Worm (Caenorhabditis elegans): ENCODE results near the gene srd-25.

srd-25 gene

DNA sequence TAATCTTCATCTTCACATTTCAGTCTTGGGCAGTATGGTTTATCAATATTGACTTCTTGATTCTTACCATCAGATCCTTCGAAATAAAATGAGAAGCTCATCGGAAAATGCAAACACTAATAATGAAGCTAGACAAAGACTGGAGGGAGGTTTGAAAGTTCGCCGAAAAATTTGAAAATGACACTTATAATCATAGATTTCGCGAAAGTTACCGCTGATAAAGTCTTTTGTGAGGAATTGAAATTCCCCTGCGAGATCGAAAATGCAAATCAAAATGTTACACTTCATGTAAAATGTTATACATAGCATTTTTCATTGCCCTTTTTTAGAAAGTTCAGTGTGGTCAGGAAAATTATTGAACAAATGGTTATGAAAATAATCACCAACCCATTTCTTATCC lies 33.6 kb upstream of the srd-25 start, which contains the start of gene C50E3.7:
TSS of gene C50E3.7 (minus strand) at position 101 of the 400 bp plus-strand sequence.
- TF ChIP-seq nhr-47 (tag; optimal IDR thresholded peaks at IDR 0.05) (no peak), zag-1 (tag; optimal IDR thresholded peaks at IDR 0.05) (no peak), nhr-71 (tag; optimal IDR thresholded peaks at IDR 0.05) (no peak), pax-3 (tag; optimal IDR thresholded peaks at IDR 0.05) (no peak), ceh-82 (tag; optimal IDR thresholded peaks at IDR 0.05) (no peak), efl-3 (GFP tag; optimal IDR thresholded peaks at IDR 0.05) (no peak), ztf-4 (tag; optimal IDR thresholded peaks at IDR 0.05) (no peak), ceh-88 (GFP tag; IDR thresholded peaks at IDR 0.05) (no peak), grh-1 (GFP tag; IDR thresholded peaks at IDR 0.05) (no peak), snpc-4 (tag; optimal IDR thresholded peaks at IDR 0.05) (no peak), egl-13 (tag; optimal IDR thresholded peaks at IDR 0.05) (no peak), aly-2 (tag; optimal IDR thresholded peaks at IDR 0.05) (no peak), lin-13 (GFP tag; optimal IDR thresholded peaks at IDR 0.05) (no peak), skn-1 (tag; optimal IDR thresholded peaks at IDR 0.05) (no peak)

DNA sequence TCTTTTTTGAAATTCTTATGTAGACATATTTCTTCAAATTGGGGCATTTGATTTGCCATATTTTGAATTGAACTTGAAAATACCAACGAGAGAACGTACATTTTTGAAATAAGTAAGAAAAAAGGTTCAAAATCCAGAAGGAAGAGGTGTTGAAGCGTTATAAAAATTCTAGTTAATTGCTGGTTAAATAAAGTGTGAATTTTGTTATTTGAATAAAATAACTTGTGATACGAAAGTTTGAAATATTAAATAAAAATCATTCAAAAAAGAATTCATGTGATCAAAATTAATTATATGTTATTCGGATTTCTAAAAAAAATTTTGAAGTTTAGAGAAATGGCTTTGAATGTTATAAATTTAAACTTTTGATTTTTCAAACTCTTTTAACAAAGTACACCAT lies 31.7 kb upstream of the srd-25 start, which contains the start of gene C50E3.9:
TSS of gene C50E3.9 (minus strand) at position 101 of the 400 bp plus-strand sequence.
- TF ChIP-seq ama-1 (optimal IDR thresholded peaks at IDR 0.05): no peak
- TF ChIP-seq isw-1 (GFP tag; IDR thresholded peaks at IDR 0.05): no peak
- TF ChIP-seq lin-13 (GFP tag; optimal IDR thresholded peaks at IDR 0.05): no peak
- no peak for TF ChIP-seq lin-35 (GFP tag; optimal IDR thresholded peaks at IDR 0.05)
- TF ChIP-seq nhr-12 (tag; optimal IDR thresholded peaks at IDR 0.05): no peak
- TF ChIP-seq rnt-1 (tag; optimal IDR thresholded peaks at IDR 0.05): no peak
- TF ChIP-seq unc-86 (tag; optimal IDR thresholded peaks at IDR 0.05): no peak
- no peak for TF ChIP-seq zip-4 (GFP tag; optimal IDR thresholded peaks at IDR 0.05)
- no peak for TF ChIP-seq egl-27 (tag; optimal IDR thresholded peaks at IDR 0.05)
- no peak for TF ChIP-seq hpl-2 (GFP tag; optimal IDR thresholded peaks at IDR 0.05)
- no peak for TF ChIP-seq nhr-11 (tag; optimal IDR thresholded peaks at IDR 0.05)
- no peak for TF ChIP-seq vab-15 (tag; optimal IDR thresholded peaks at IDR 0.05)
- TF ChIP-seq unc-30 (tag; optimal IDR thresholded peaks at IDR 0.05): no peak
- no peak for TF ChIP-seq nhr-237 (tag; optimal IDR thresholded peaks at IDR 0.05)
- TF ChIP-seq nhr-47 (tag; optimal IDR thresholded peaks at IDR 0.05): no peak
- no peak for TF ChIP-seq nhr-85 (tag)

- TF ChIP-seq lin-13 (GFP tag; optimal IDR thresholded peaks at IDR 0.05): no peak
- no peak for TF ChIP-seq sox-4 (tag; optimal IDR thresholded peaks at IDR 0.05)
- TF ChIP-seq isw-1 (GFP tag; IDR thresholded peaks at IDR 0.05): no peak
- TF ChIP-seq nhr-84 (tag; optimal IDR thresholded peaks at IDR 0.05): no peak
- TF ChIP-seq hpl-2 (GFP tag; optimal IDR thresholded peaks at IDR 0.05): no peak
- TF ChIP-seq nhr-71 (tag; optimal IDR thresholded peaks at IDR 0.05): no peak
- TF ChIP-seq unc-130 (tag; optimal IDR thresholded peaks at IDR 0.05): no peak
- no peak for TF ChIP-seq nhr-20 (tag; optimal IDR thresholded peaks at IDR 0.05)
- TF ChIP-seq unc-62 (GFP tag; optimal IDR thresholded peaks at IDR 0.05): no peak
- no peak for TF ChIP-seq fos-1 (tag; optimal IDR thresholded peaks at IDR 0.05)
- TF ChIP-seq nhr-19 (GFP tag; conservative IDR thresholded peaks at IDR 0.05): no peak
- TF ChIP-seq nhr-12 (tag; optimal IDR thresholded peaks at IDR 0.05): no peak
- no peak for TF ChIP-seq ceh-63 (GFP tag; optimal IDR thresholded peaks at IDR 0.05)
- no peak for TF ChIP-seq unc-30 (tag; optimal IDR thresholded peaks at IDR 0.05)
- no peak for TF ChIP-seq xbp-1 (tag; optimal IDR thresholded peaks at IDR 0.05)
- TF ChIP-seq C34B4.2 (tag; optimal IDR thresholded peaks at IDR 0.05): no peak
- TF ChIP-seq swsn-7 (tag; optimal IDR thresholded peaks at IDR 0.05): no peak
- no peak for TF ChIP-seq lin-15B (tag; optimal IDR thresholded peaks at IDR 0.05)
- TF ChIP-seq egl-13 (tag; optimal IDR thresholded peaks at IDR 0.05): no peak
Observed at ce11 chrV:7601443-7601842, 30.4 kb upstream of the srd-25 start, which contains the start of gene scl-26. TSS of gene scl-26 (minus strand) at chrV:7601543.
